Worm (Caenorhabditis elegans): ENCODE measurements around the gene dss-1.

The dss-1 gene

ce11 chrIII:1196192-1196591 is at the start of gene dss-1:
TSS of gene dss-1 (minus strand) at chrIII:1196292.
- TF ChIP-seq cnd-1 (tag; optimal IDR thresholded peaks at IDR 0.05) (no peak), ztf-11 (tag; optimal IDR thresholded peaks at IDR 0.05) (no peak), flh-1 (GFP tag; optimal IDR thresholded peaks at IDR 0.05) (no peak), tbx-8 (GFP tag; optimal IDR thresholded peaks at IDR 0.05) (no peak), elt-3 (tag; optimal IDR thresholded peaks at IDR 0.05) (no peak), mep-1 (tag; optimal IDR thresholded peaks at IDR 0.05) (no peak), nhr-28 (tag; optimal IDR thresholded peaks at IDR 0.05) (no peak), mls-2 (tag; optimal IDR thresholded peaks at IDR 0.05) (no peak), nhr-12 (tag; optimal IDR thresholded peaks at IDR 0.05) (no peak), ces-1 (GFP tag; optimal IDR thresholded peaks at IDR 0.05) (no peak), blmp-1 (tag; optimal IDR thresholded peaks at IDR 0.05) (no peak), unc-120 (tag; optimal IDR thresholded peaks at IDR 0.05; ENCODE audit: poor library complexity, severe bottlenecking) (no peak), unc-39 (tag; optimal IDR thresholded peaks at IDR 0.05) (no peak), nhr-76 (tag; optimal IDR thresholded peaks at IDR 0.05) (no peak), lin-32 (GFP tag; optimal IDR thresholded peaks at IDR 0.05) (no peak), mab-5 (tag; optimal IDR thresholded peaks at IDR 0.05) (no peak), nhr-2 (tag; optimal IDR thresholded peaks at IDR 0.05) (no peak), ceh-83 (GFP tag; optimal IDR thresholded peaks at IDR 0.05) (no peak)

- TF ChIP-seq ces-1 (GFP tag; optimal IDR thresholded peaks at IDR 0.05) (peak; percentile 11), drap-1 (GFP tag; optimal IDR thresholded peaks at IDR 0.05) (no peak)
Observed at ce11 chrIII:1243199-1243598, 47.1 kb upstream of the dss-1 start, which contains the start of gene fbxa-63. TSS of gene fbxa-63 (plus strand) at chrIII:1243508.

- TF ChIP-seq elt-1 (tag; optimal IDR thresholded peaks at IDR 0.05; ENCODE audit: borderline replicate concordance, insufficient read depth) (peak; percentile 55), lsy-2 (tag; optimal IDR thresholded peaks at IDR 0.05) (no peak)
Observed at ce11 chrIII:1238704-1239103, 42.6 kb upstream of the dss-1 start, which contains the start of gene fbxa-61. TSS of gene fbxa-61 (plus strand) at chrIII:1239048.

- TF ChIP-seq nhr-2 (tag; optimal IDR thresholded peaks at IDR 0.05) (no peak), blmp-1 (tag; optimal IDR thresholded peaks at IDR 0.05) (no peak), nhr-76 (tag; optimal IDR thresholded peaks at IDR 0.05) (no peak), unc-39 (tag; optimal IDR thresholded peaks at IDR 0.05) (no peak), snpc-4 (tag; optimal IDR thresholded peaks at IDR 0.05) (no peak), ceh-43 (GFP tag; optimal IDR thresholded peaks at IDR 0.05) (no peak), unc-120 (tag; optimal IDR thresholded peaks at IDR 0.05; ENCODE audit: poor library complexity, severe bottlenecking) (no peak), ceh-83 (GFP tag; optimal IDR thresholded peaks at IDR 0.05) (no peak), zip-8 (tag; optimal IDR thresholded peaks at IDR 0.05) (no peak), ztf-11 (tag; optimal IDR thresholded peaks at IDR 0.05) (no peak), pha-4 (tag; optimal IDR thresholded peaks at IDR 0.05) (no peak)
Observed at ce11 chrIII:1231186-1231585, 35.1 kb upstream of the dss-1 start.

ce11 chrIII:1230672-1231071 is 34.6 kb upstream of the dss-1 start:
- TF ChIP-seq lin-32 (GFP tag; optimal IDR thresholded peaks at IDR 0.05) = no peak
- no peak for TF ChIP-seq ceh-43 (GFP tag; optimal IDR thresholded peaks at IDR 0.05)
- TF ChIP-seq nhr-237 (tag; optimal IDR thresholded peaks at IDR 0.05) = no peak
- TF ChIP-seq unc-120 (tag; optimal IDR thresholded peaks at IDR 0.05; ENCODE audit: poor library complexity, severe bottlenecking) = no peak
- no peak for TF ChIP-seq mab-5 (tag; optimal IDR thresholded peaks at IDR 0.05)
- TF ChIP-seq nhr-2 (tag; optimal IDR thresholded peaks at IDR 0.05) = no peak
- TF ChIP-seq drap-1 (GFP tag; optimal IDR thresholded peaks at IDR 0.05) = no peak
- TF ChIP-seq ceh-83 (GFP tag; optimal IDR thresholded peaks at IDR 0.05) = no peak
- no peak for TF ChIP-seq sptf-1 (tag; optimal IDR thresholded peaks at IDR 0.05)
- no peak for TF ChIP-seq mls-2 (tag; optimal IDR thresholded peaks at IDR 0.05)
- no peak for TF ChIP-seq ham-2 (GFP tag; optimal IDR thresholded peaks at IDR 0.05)
- no peak for TF ChIP-seq nhr-28 (tag; optimal IDR thresholded peaks at IDR 0.05)
- no peak for TF ChIP-seq pha-4 (tag; optimal IDR thresholded peaks at IDR 0.05)

- TF ChIP-seq zip-8 (tag; optimal IDR thresholded peaks at IDR 0.05) (no peak), lin-32 (GFP tag; optimal IDR thresholded peaks at IDR 0.05) (no peak), ces-1 (GFP tag; optimal IDR thresholded peaks at IDR 0.05) (peak; percentile 27)
Observed at ce11 chrIII:1230174-1230573, 34.1 kb upstream of the dss-1 start, which contains the start of gene pes-4. TSS of gene pes-4 (minus strand) at chrIII:1230274.

Measured in whole organism, mixed stage, embryonic.